Worm (Caenorhabditis elegans) whole organism, early embryonic: ENCODE data around the gene lbp-8.

Experiments used
- B0310.2 ChIP-seq: sonication (generic microtip); optimal IDR thresholded peaks from 2 replicates; lab custom pipeline; 2016; ENCODE audit warnings: mild to moderate bottlenecking, missing genetic modification characterization, missing compliant biosample characterization
- F13C5.2 ChIP-seq: sonication (generic microtip); optimal IDR thresholded peaks from 2 replicates; lab custom pipeline; 2017; ENCODE audit warnings: mild to moderate bottlenecking, missing genetic modification characterization, inconsistent platforms, missing compliant biosample characterization
- aly-1 ChIP-seq: sonication (generic microtip); optimal IDR thresholded peaks from 2 replicates; lab custom pipeline; 2016; ENCODE audit warnings: missing genetic modification characterization, missing compliant biosample characterization
- ama-1 ChIP-seq: fragments of 150-350 bp; optimal IDR thresholded peaks from 2 replicates; lab custom pipeline; 2014
- ceh-13 ChIP-seq: fragments of 200-800 bp; sonication (Bioruptor generic); optimal IDR thresholded peaks from 2 replicates; lab custom pipeline; 2018; ENCODE audit warnings: mild to moderate bottlenecking, missing genetic modification characterization, missing compliant biosample characterization
- ceh-36 ChIP-seq: sonication (generic microtip); optimal IDR thresholded peaks from 2 replicates; lab custom pipeline; 2016; ENCODE audit warnings: missing genetic modification characterization, inconsistent platforms, missing compliant biosample characterization
- ets-7 ChIP-seq: sonication (generic microtip); optimal IDR thresholded peaks from 2 replicates; lab custom pipeline; 2016; ENCODE audit warnings: missing genotype, missing genetic modification characterization, missing compliant biosample characterization
- flt-1 ChIP-seq: fragments of 200-800 bp; sonication (Bioruptor generic); IDR thresholded peaks from 2 replicates; pipeline ENCODE4 v1.3.6; 2022; ENCODE audit warnings: missing genetic modification characterization, missing compliant biosample characterization
- hmbx-1 ChIP-seq: sonication (generic microtip); optimal IDR thresholded peaks from 2 replicates; lab custom pipeline; 2016; ENCODE audit warnings: mild to moderate bottlenecking, missing genetic modification characterization, missing compliant biosample characterization
- hmg-4 ChIP-seq: fragments of 200-800 bp; sonication (Bioruptor generic); optimal IDR thresholded peaks from 2 replicates; lab custom pipeline; 2018; ENCODE audit warnings: mild to moderate bottlenecking, missing genetic modification characterization, missing compliant biosample characterization
- hnd-1 ChIP-seq: sonication (generic microtip); optimal IDR thresholded peaks from 2 replicates; lab custom pipeline; 2016; ENCODE audit warnings: missing genetic modification characterization, missing compliant biosample characterization
- pes-1 ChIP-seq: fragments of 200-800 bp; sonication (Bioruptor generic); IDR thresholded peaks from 2 replicates; pipeline ENCODE4 v1.3.6; 2022; ENCODE audit warnings: missing genetic modification reagents, missing genetic modification characterization, missing compliant biosample characterization
- scrt-1 ChIP-seq: fragments of 200-800 bp; sonication (Bioruptor generic); IDR thresholded peaks from 2 replicates; pipeline ENCODE4 v1.3.6; 2022; ENCODE audit warnings: missing genetic modification characterization, missing compliant biosample characterization
- sea-1 ChIP-seq: fragments of 200-800 bp; sonication (Bioruptor generic); conservative IDR thresholded peaks from 2 replicates; pipeline ENCODE4 v1.3.6; 2022; ENCODE audit warnings: missing genetic modification characterization, missing compliant biosample characterization
- tbx-11 ChIP-seq: fragments of 200-800 bp; sonication (Bioruptor generic); IDR thresholded peaks from 2 replicates; pipeline ENCODE4 v1.3.6; 2022; ENCODE audit warnings: missing genetic modification characterization, missing compliant biosample characterization
- tbx-37 ChIP-seq: fragments of 200-800 bp; sonication (Bioruptor generic); conservative IDR thresholded peaks from 2 replicates; pipeline ENCODE4 v1.3.6; 2022; ENCODE audit warnings: missing genetic modification reagents, missing genetic modification characterization, missing compliant biosample characterization
- tra-4 ChIP-seq: sonication (generic microtip); optimal IDR thresholded peaks from 2 replicates; lab custom pipeline; 2017; ENCODE audit warnings: missing genetic modification characterization, missing compliant biosample characterization

lbp-8 gene

ce11 chrV:13850170-13850569, 40.4 kb upstream of the lbp-8 start, which contains the start of gene hpx-2:
Gene hpx-2 (plus strand): TSS chrV:13850470.
- no peak for TF ChIP-seq hmg-4 (GFP tag; lab: Kevin White, UChicago)
- TF ChIP-seq tbx-11 (GFP tag; lab: Robert Waterston, UW) = no peak

ce11 chrV:13854306-13854705, 36.3 kb upstream of the lbp-8 start, which contains the start of gene ttr-21:
Gene ttr-21 (minus strand): TSS chrV:13854405.
- TF ChIP-seq ceh-36 = no peak
- TF ChIP-seq aly-1 (tag; lab: Kevin White, UChicago) = no peak
- TF ChIP-seq sea-1 (GFP tag; lab: Robert Waterston, UW) = no peak
- TF ChIP-seq scrt-1 (GFP tag; lab: Robert Waterston, UW) = no peak
- no peak for TF ChIP-seq pes-1 (GFP tag; lab: Robert Waterston, UW)
- no peak for TF ChIP-seq tbx-11 (GFP tag; lab: Robert Waterston, UW)
- no peak for TF ChIP-seq hmbx-1 (tag; lab: Kevin White, UChicago)
- TF ChIP-seq F13C5.2 (tag; lab: Kevin White, UChicago) = no peak
- TF ChIP-seq tra-4 (tag; lab: Kevin White, UChicago) = no peak
- TF ChIP-seq B0310.2 (tag; lab: Kevin White, UChicago) = no peak
- TF ChIP-seq tbx-37 (GFP tag; lab: Robert Waterston, UW) = no peak
- TF ChIP-seq flt-1 (GFP tag; lab: Robert Waterston, UW) = no peak

DNA sequence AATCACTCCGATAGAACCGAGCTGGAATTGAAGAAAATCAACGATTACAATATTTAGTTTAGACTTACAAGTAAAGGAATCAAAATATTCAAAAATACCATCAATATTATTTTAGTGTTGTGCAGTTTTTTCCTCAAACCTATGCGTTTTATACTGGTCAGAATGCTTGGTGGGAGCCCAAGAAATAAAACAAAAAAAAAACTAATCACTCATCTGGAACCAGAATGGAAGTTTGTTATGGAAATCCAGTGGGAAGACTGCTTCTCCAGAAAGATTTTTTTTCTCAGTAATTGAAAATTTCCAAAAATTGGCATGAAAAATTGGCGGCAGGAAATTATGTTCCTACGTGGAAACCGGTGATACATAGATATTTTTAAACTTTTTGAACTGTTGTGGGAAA, 34.2 kb upstream of the lbp-8 start, which contains the start of gene srx-134:
Gene srx-134 (minus strand): TSS at position 101 of the 400 bp plus-strand sequence.
- TF ChIP-seq B0310.2 (tag; lab: Kevin White, UChicago) = no peak
- no peak for TF ChIP-seq pes-1 (GFP tag; lab: Robert Waterston, UW)
- no peak for TF ChIP-seq tra-4 (tag; lab: Kevin White, UChicago)
- no peak for TF ChIP-seq ama-1 (lab: Kevin White, UChicago)
- no peak for TF ChIP-seq tbx-37 (GFP tag; lab: Robert Waterston, UW)
- TF ChIP-seq ets-7 (tag; lab: Kevin White, UChicago) = no peak
- no peak for TF ChIP-seq hmg-4 (GFP tag; lab: Kevin White, UChicago)
- TF ChIP-seq ceh-13 (GFP tag; lab: Kevin White, UChicago) = no peak
- TF ChIP-seq sea-1 (GFP tag; lab: Robert Waterston, UW) = no peak
- no peak for TF ChIP-seq tbx-11 (GFP tag; lab: Robert Waterston, UW)
- no peak for TF ChIP-seq hnd-1 (tag; lab: Kevin White, UChicago)
- no peak for TF ChIP-seq flt-1 (GFP tag; lab: Robert Waterston, UW)
- no peak for TF ChIP-seq F13C5.2 (tag; lab: Kevin White, UChicago)

- TF ChIP-seq flt-1 (GFP tag; lab: Robert Waterston, UW) (no peak), tbx-11 (GFP tag; lab: Robert Waterston, UW) (no peak), ama-1 (lab: Kevin White, UChicago) (no peak), aly-1 (tag; lab: Kevin White, UChicago) (no peak), pes-1 (GFP tag; lab: Robert Waterston, UW) (no peak), hnd-1 (tag; lab: Kevin White, UChicago) (no peak), ets-7 (tag; lab: Kevin White, UChicago) (no peak), ceh-13 (GFP tag; lab: Kevin White, UChicago) (no peak), hmbx-1 (tag; lab: Kevin White, UChicago) (no peak), tra-4 (tag; lab: Kevin White, UChicago) (no peak)
These were observed 33.4 kb upstream of the lbp-8 start, which contains the start of gene srx-136 for ce11 chrV:13857132-13857531. Gene srx-136 (plus strand): TSS chrV:13857432.

ce11 chrV:13858906-13859305, 31.7 kb upstream of the lbp-8 start, which contains the start of gene srx-135:
Gene srx-135 (plus strand): TSS chrV:13859206.
- TF ChIP-seq hmbx-1 (tag; lab: Kevin White, UChicago) (no peak), flt-1 (GFP tag; lab: Robert Waterston, UW) (no peak), ets-7 (tag; lab: Kevin White, UChicago) (no peak), F13C5.2 (tag; lab: Kevin White, UChicago) (no peak), sea-1 (GFP tag; lab: Robert Waterston, UW) (no peak), ama-1 (lab: Kevin White, UChicago) (no peak), ceh-36 (no peak), tbx-37 (GFP tag; lab: Robert Waterston, UW) (no peak), tra-4 (tag; lab: Kevin White, UChicago) (no peak), hnd-1 (tag; lab: Kevin White, UChicago) (no peak)

DNA sequence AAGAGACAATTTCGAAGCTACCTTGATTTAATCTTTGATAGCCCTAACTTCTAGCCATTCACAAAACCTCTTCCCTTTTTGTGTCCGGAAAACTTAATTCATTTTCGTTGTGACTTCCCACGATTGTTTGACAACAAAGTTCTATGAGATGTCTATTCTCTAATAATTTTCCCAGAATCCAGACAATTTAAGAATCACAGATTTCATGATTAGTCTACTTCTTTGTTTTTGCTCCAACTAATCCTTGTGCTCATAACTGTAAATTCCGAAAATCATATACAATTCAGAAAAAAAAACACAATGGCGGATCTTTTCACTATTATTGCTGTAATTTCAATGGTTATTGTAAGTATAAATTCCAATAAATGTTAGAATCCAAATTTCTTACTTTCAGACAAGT, 28.1 kb upstream of the lbp-8 start, which contains the start of gene srx-137:
Gene srx-137 (plus strand): TSS at position 301 of the 400 bp plus-strand sequence.
- TF ChIP-seq tbx-37 (GFP tag; lab: Robert Waterston, UW) = no peak

ce11 chrV:13863700-13864099, 26.9 kb upstream of the lbp-8 start:
- no peak for TF ChIP-seq aly-1 (tag; lab: Kevin White, UChicago)
- no peak for TF ChIP-seq hmbx-1 (tag; lab: Kevin White, UChicago)
- TF ChIP-seq tbx-37 (GFP tag; lab: Robert Waterston, UW) = no peak
- no peak for TF ChIP-seq tbx-11 (GFP tag; lab: Robert Waterston, UW)
- TF ChIP-seq sea-1 (GFP tag; lab: Robert Waterston, UW) = no peak
- no peak for TF ChIP-seq ceh-36
- TF ChIP-seq B0310.2 (tag; lab: Kevin White, UChicago) = no peak

DNA sequence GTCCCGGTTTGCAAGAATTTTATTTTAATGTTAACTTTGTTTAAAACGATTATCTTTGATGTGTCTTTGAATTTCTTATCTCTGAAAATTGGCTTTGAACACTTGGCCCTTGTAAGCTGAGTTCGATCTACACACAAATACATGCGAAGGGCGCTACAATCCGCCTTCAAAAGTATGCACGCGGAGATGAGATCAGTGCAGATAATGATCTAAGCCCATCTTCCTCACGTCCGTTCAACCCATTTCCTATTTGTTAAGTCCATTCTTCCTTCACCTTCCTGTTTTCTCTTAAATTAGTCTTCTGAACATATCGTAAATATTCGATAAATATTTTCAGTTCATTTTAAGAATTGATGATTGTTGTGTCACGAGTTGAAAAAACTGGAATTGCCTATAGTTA, 24.2 kb upstream of the lbp-8 start, which contains the start of gene nhr-175:
Gene nhr-175 (plus strand): TSS at position 339 of the 400 bp plus-strand sequence.
- TF ChIP-seq tbx-37 (GFP tag; lab: Robert Waterston, UW) (no peak), hmbx-1 (tag; lab: Kevin White, UChicago) (no peak)
